Fruit fly (Drosophila melanogaster) S2 (cell line): ENCODE measurements around the gene Eato.

ENCODE experiments used
- CG8478 ChIP-seq: fragments of >200 bp; optimal IDR thresholded peaks from 2 replicates; lab custom pipeline; 2018
- CTCF ChIP-seq, 2 experiments: fragments of >200 bp; optimal IDR thresholded peaks; 2 replicates each; lab custom pipeline; 2018

The Eato gene

DNA sequence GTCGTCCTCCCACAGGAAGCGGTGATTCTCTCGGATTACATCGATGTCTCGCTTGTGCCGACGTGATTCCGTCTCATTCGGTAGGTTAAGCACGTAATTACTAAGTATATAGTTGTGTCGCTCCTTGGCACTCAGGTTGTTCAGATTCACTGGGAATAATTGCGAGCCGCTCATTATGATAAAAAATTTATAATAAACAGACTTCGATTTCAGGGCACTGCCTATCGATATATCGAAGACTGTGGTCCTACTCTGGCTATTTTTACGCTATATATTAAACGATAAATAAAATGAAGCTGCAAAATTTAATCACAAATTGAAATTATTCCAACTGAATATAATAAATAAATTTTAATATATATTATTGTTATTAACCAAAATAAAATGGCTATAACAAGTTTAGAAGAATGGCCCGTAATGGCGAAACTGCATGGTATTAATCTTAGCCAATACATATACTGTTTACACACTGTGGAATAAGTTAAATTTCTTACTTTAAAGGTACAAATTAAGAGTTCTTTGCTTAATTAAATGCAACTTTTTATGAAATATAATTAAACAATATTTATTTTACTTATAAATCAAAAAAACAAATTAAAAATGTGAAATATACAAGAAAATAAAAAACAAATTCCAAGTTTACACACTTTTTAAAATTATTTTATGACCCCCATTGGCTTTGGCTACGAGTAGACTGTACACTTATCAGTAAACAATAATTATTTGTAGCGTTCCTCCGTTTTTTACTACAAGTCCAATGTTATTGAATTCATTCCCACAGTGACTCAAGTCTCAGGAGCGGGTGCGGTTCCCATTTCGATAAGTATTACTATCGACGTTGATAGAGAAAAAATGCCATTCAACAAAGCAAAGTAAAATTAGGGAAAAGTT is at the start of gene Eato:
Eato (plus strand) TSS at position 821 of the 891 bp plus-strand sequence.
- no peak for TF ChIP-seq CTCF (optimal IDR thresholded peaks at IDR 0.05; lab: Kevin White, UChicago)
- no peak for TF ChIP-seq CG8478 (lab: Kevin White, UChicago)

DNA sequence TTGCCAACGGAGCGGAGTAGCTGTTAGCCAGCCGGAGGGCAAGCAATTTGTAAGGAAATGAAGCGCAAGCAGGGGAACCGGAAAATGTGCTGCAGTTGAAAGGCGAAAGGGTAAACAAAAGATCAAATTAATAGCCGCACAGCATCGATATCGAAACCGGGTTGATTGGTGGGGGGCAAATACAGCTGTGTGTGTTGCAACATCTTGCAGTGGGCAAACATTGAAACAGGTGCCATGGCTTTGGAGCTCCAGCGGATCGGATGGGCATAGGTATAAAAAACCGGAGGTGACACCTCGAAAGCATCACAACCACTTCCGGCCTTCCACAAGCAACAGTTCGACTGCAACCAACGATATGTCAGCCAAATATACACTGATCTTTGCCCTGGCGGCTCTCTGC is 48.0 kb upstream of the Eato start, which contains the start of gene nur:
nur (plus strand) TSS at position 301 of the 400 bp plus-strand sequence.
- no peak for TF ChIP-seq CG8478 (lab: Kevin White, UChicago)
- no peak for TF ChIP-seq CTCF (optimal IDR thresholded peaks at IDR 0.05; lab: Kevin White, UChicago)

DNA sequence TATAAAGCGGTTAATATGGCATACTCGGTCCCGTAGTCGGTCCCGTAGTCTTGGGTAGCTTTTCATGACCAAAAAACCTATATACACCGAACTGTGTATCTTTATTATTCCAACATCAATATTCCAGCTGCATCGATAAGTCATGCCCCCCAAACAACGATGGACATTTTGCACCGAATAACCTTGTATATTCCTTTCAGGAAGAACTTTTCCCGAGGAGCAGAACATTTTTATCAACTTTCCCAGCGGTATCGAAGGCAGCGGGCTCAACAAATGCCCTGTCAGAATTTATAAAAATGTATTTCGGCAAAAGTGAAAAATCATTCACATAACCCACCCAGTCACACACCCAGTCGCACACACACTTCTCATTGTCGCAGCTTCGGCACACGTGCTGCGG is 37.2 kb upstream of the Eato start, which contains the start of gene TM9SF4:
TM9SF4 (plus strand) TSS at position 301 of the 400 bp plus-strand sequence.
- TF ChIP-seq CTCF (optimal IDR thresholded peaks at IDR 0.05; lab: Kevin White, UChicago) (no peak), CG8478 (lab: Kevin White, UChicago) (no peak)

DNA sequence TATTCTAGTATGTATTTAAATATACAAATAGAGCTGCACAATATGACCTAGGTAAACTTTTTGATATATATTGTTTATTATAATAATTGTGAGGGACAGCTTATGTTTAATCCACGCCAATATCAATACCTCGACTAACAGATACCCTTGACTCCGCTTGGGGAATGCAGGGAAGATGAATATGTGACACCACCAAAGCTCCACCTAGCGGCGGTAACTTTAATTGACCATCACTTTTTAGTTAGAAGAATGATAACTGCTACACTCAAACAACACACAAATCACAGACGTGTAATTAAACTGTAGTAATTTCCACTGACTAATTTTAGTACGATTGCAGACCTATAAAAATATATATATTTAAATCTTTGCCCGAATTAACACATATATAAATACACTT is 20.7 kb upstream of the Eato start:
- TF ChIP-seq CG8478 (lab: Kevin White, UChicago), result no peak
- peak in 1 of 2 experiments; percentile 55 for TF ChIP-seq CTCF (optimal IDR thresholded peaks at IDR 0.05; lab: Kevin White, UChicago)

DNA sequence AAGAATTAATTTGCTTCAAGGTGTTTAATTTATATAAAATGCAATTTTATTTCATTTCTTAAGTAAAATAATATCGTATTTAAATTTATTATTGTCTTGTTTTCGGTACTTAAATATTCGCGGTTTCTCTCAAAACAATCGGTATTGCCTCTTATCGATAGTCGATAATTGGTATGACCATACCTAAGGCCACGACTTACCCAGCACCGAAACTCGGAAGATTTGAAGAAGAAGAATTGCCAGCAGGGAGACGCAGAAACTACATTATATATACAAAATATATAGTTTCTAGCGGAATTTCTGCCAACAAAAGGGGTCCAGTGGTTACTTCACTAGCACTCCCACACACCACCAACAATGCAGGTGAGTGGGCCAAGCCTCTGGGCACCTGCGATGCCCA is 13.0 kb upstream of the Eato start:
- TF ChIP-seq CG8478 (lab: Kevin White, UChicago), result no peak
- no peak for TF ChIP-seq CTCF (optimal IDR thresholded peaks at IDR 0.05; lab: Kevin White, UChicago)

DNA sequence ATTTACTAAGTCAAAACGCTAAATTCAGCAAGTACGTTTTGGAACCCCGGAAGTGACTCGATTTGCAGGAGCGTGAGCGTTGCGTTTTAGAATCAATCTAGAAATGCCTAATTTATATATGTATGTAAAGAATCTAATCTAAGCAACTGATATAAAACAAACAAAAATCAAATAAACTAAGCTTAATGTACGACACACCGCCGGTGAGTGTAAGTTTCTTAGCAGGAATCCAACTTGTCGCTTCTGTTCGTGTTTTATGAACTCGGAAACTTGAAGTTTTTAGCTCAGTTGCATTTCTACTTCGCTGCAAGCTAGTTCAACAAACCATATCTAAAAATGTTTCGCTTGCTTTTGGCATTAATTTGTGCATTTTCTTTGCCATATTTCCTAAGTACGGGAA is 10.2 kb upstream of the Eato start, which contains the start of gene CG43376:
CG43376 (plus strand) TSS at position 301 of the 400 bp plus-strand sequence.
- TF ChIP-seq CG8478 (lab: Kevin White, UChicago), result no peak
- no peak for TF ChIP-seq CTCF (optimal IDR thresholded peaks at IDR 0.05; lab: Kevin White, UChicago)

DNA sequence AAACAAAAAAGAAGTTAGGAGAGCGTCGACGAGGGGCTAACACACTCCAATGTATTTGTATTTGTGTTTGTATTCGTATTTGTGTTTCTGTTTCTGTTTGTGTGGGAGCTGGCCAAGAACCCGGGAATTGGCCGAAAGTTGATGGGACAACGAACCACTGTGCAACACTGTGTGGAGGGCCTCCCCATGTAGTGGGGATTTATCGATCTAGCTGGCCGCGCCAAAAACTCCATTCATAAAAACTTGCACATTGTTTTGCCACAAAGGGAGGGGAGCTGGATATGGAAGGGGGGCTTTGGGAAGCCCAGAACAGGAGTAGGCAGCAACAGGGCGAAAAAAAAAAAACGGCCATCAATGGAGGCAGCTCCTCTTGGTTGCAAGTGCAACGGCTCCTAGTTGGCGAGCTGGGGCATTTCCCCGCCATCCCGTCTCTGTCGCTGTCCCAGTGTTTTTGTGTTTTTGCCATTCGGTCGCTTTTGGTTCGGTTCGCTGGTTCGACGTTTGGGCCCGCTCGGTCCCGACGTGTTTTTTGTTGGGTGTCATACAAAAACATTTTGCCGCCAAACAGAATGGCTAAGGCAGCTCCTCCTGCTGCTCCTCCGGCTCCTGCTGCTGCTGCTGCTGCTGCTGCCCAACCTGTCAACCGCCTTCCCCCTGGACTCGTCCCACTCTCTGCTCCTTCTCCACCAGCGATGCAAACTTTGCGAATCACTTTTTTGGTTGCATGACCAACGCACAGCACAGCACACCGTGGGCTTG is 6.8 kb upstream of the Eato start:
- no peak for TF ChIP-seq CTCF (optimal IDR thresholded peaks at IDR 0.05; lab: Kevin White, UChicago)
- TF ChIP-seq CG8478 (lab: Kevin White, UChicago), result no peak

DNA sequence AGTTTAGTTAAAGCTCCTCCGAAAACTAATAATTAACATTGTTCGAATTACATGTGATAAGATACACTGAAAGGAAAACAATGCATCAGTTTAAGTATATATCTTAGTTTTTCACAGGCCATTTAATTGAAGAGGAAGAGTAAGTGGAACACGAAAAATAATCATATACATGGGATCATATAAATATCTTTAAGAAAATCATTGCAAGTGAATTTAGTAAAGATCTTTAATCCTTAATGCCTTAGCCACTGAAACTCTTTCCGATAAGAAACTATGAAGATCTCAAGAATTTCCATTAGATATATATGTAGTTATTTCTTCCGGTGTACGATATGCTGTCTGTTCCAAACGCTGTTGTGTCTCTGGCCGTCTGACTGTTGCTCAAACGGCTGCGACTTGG is 5.2 kb upstream of the Eato start:
- no peak for TF ChIP-seq CTCF (optimal IDR thresholded peaks at IDR 0.05; lab: Kevin White, UChicago)
- no peak for TF ChIP-seq CG8478 (lab: Kevin White, UChicago)

DNA sequence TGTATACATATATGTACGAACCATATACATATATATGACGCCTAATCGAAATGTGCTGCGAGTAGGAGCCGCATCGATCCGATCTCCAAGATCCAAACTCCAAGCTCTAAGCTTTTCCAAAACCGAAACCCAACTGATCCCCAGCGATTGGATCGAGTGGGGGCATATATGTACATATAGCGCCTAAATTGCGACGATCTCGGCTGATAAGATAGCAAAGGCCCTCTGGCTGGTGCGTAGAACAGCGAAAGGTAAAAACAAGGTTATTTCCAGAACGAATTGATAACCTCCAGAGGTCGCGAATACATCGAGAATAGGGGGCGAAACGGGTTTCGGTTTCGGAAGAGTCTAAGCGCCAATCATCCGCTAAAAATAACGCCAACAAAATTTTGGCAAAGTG is 4.7 kb upstream of the Eato start:
- TF ChIP-seq CTCF (optimal IDR thresholded peaks at IDR 0.05; lab: Kevin White, UChicago), result no peak
- no peak for TF ChIP-seq CG8478 (lab: Kevin White, UChicago)

DNA sequence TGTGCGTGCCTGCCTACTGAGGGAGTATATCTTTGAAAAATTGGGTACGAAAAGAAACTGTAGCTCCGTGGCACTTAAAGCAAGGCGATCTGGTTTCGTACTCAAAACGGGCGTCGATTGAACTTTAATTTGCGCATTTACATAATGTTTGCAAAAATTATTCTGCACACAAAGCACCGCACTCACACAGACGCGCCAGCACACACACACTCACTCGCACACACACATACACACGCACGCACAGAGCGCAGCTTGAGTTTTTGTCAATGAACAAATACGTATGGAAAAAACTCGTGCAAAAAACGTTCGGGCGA is 4.1 kb upstream of the Eato start:
- TF ChIP-seq CG8478 (lab: Kevin White, UChicago), result no peak
- no peak for TF ChIP-seq CTCF (optimal IDR thresholded peaks at IDR 0.05; lab: Kevin White, UChicago)

DNA sequence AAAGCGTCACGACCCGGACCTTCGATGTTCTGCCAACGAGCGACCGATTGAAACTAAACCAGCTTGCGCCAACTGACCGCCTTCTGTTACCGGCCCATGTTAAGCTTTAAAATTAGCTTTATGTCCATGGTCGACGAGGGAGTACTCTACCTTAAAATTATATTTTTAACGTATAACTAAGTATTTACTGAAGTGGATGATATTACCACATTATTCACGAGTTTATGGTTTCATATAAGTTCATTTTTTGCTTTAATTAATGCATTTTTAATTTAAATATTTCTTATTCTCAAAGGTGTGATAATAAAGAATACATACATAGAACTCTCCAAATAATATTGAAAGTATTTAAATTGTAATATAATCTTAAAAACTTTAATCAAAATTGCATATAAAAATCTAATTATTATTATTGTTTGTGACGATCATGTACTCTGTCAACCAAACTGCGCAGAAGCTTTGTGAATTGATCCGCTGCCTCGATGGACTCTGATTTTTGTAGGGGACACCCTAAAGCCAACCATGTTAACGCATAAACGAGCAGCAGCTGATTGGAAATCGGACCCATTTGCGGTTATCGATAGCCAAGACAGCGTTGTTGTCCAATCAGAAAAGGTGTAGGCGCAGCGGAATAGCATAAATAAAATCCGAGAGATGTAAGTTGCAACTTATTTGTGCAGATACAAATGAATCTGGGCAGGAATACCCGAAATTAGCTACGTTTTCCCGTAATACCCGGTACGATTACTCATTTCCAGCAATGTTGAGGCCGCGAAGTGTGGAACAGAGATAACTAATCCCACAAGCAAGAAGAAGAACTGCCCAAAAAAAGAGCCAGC is 3.6 kb upstream of the Eato start, which contains the start of the genes CG9008 and p38b:
CG9008 (minus strand) TSS at position 57 of the 839 bp plus-strand sequence.
p38b (plus strand) TSS at position 581 of the 839 bp plus-strand sequence.
- no peak for TF ChIP-seq CG8478 (lab: Kevin White, UChicago)
- peak in 1 of 2 experiments; percentile 15 for TF ChIP-seq CTCF (optimal IDR thresholded peaks at IDR 0.05; lab: Kevin White, UChicago)

DNA sequence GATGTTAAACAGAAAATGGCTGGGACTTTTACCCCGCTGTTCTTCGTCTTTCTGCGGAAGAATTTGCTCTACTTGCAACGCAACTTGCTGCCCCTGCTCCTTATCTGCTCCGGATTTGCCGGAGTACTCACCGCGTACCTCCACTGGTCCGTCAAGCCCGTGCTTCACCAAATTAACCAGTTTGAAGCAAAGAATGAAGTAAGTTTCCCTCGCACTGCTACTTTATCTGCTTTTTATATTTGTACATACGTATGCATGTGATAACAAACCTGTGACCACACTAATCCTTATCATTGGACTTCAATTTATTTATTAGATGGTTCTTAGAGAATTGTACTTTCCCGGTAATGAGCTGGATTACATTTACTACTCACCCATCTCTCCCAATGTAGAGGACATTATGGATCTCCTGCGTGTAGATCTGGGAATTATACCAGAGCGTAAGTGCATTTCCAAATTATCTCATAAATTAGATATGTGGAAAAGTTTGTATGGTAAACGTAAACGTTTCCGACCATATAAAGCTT is 334 bp downstream of the Eato start, which contains the start of gene CG16890:
CG16890 (minus strand) TSS at position 184 of the 527 bp plus-strand sequence.
- TF ChIP-seq CTCF (optimal IDR thresholded peaks at IDR 0.05; lab: Kevin White, UChicago) (no peak), CG8478 (lab: Kevin White, UChicago) (no peak)

DNA sequence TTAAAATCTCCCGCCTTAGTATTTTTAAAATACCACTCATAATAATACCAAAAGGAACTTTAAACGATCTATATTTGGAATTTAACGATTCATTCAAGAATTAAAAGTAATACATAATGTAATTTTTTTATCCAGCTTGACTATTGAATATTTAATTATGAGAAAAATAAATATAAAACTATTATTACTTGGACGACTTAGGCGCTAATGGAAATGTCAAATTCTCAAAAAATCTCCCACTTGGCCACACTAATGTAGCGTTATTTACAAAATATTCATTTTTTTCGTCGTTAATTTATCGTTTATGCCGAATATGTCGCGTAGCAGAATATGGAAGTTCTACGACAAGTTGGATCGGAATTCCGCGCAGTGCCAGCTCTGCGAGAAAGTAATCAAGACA is 6.8 kb downstream of the Eato start, which contains the start of gene CG16863:
CG16863 (plus strand) TSS at position 245 of the 400 bp plus-strand sequence.
- TF ChIP-seq CG8478 (lab: Kevin White, UChicago) (no peak), CTCF (optimal IDR thresholded peaks at IDR 0.05; lab: Kevin White, UChicago) (no peak)
